Worm (Caenorhabditis elegans): ENCODE measurements around the gene srd-68.

srd-68 gene

ce11 chrV:16865404-16865803, 37.2 kb downstream of the srd-68 start, which contains the start of gene clec-28:
clec-28 (plus strand) TSS chrV:16865704.
- TF ChIP-seq daf-12 (tag; optimal IDR thresholded peaks at IDR 0.05) (no peak), ceh-82 (tag; optimal IDR thresholded peaks at IDR 0.05) (no peak), ceh-16 (tag; optimal IDR thresholded peaks at IDR 0.05) (no peak), lin-39 (tag; optimal IDR thresholded peaks at IDR 0.05) (no peak), fkh-10 (GFP tag; optimal IDR thresholded peaks at IDR 0.05) (no peak), lin-15B (tag; optimal IDR thresholded peaks at IDR 0.05) (no peak), egl-5 (tag; optimal IDR thresholded peaks at IDR 0.05) (no peak), nhr-67 (tag; optimal IDR thresholded peaks at IDR 0.05) (no peak), unc-62 (GFP tag; optimal IDR thresholded peaks at IDR 0.05) (no peak), ama-1 (optimal IDR thresholded peaks at IDR 0.05) (no peak), fkh-2 (tag; optimal IDR thresholded peaks at IDR 0.05) (no peak), unc-39 (tag; optimal IDR thresholded peaks at IDR 0.05) (no peak), R02D3.7 (tag; optimal IDR thresholded peaks at IDR 0.05) (no peak), snpc-4 (tag; optimal IDR thresholded peaks at IDR 0.05) (no peak), fos-1 (tag; optimal IDR thresholded peaks at IDR 0.05) (no peak), hmg-11 (tag; optimal IDR thresholded peaks at IDR 0.05) (no peak)

DNA sequence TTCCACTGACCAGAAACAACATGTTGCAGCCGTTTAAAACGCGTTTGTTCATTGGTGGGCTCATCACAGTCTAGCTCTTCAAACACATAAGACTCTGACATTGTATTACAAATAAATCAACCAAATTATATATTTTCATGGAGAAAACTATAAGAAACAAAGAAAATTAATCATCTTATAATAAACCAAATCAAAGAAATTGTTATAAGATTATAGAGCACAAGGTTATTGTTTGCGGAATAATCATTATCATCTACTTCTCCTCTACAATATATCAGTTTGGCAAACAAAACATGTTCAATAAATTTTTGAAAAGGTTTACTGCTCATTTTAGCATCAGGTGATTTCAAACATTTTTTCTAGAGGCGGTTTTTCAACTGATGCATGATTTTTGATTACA, 40.9 kb downstream of the srd-68 start, which contains the start of the genes clec-32 and clec-24:
Gene clec-32 (minus strand): TSS at position 101 of the 400 bp plus-strand sequence.
Gene clec-24 (plus strand): TSS at position 294 of the 400 bp plus-strand sequence.
- TF ChIP-seq ceh-9 (tag; optimal IDR thresholded peaks at IDR 0.05) (no peak), ztf-11 (tag; optimal IDR thresholded peaks at IDR 0.05) (no peak), nhr-23 (tag; optimal IDR thresholded peaks at IDR 0.05) (no peak), nhr-12 (tag; optimal IDR thresholded peaks at IDR 0.05) (no peak), ZK546.5 (tag; optimal IDR thresholded peaks at IDR 0.05) (no peak), pha-4 (tag; optimal IDR thresholded peaks at IDR 0.05) (no peak), mdl-1 (tag; optimal IDR thresholded peaks at IDR 0.05) (no peak), fkh-10 (GFP tag; optimal IDR thresholded peaks at IDR 0.05) (no peak), egl-5 (tag; optimal IDR thresholded peaks at IDR 0.05) (no peak), fos-1 (tag; optimal IDR thresholded peaks at IDR 0.05) (no peak)

DNA sequence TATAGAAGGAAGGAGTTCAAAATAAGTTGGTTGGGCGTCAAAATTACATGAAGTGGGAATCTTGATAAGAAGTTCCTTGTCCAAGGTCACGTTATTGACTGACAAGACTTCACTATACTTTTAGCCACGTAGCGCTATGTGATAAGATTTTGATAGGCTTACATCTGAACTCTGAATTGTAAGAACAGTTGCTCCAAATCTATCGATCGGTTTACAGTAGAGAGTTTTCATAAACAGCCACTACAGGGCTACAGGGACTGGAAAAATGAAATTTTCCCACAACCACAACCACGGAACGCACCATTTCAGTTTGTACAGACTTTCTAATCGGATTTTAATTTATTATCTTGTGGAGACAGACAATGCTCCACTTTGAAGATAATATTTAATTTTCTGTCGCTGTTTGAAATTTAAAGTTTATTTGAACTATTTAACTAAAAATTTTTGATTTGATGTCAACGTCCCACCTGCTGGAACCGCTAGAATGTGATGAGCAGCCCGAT, 44.6 kb downstream of the srd-68 start, which contains the start of the genes clec-31 and clec-22:
Gene clec-31 (minus strand): TSS at position 101 of the 503 bp plus-strand sequence.
Gene clec-22 (plus strand): TSS at position 453 of the 503 bp plus-strand sequence.
- TF ChIP-seq egl-27 (tag; optimal IDR thresholded peaks at IDR 0.05): no peak
- no peak for TF ChIP-seq elt-2 (tag; optimal IDR thresholded peaks at IDR 0.05)
- TF ChIP-seq skn-1 (tag; optimal IDR thresholded peaks at IDR 0.05): no peak
- TF ChIP-seq fkh-2 (tag; optimal IDR thresholded peaks at IDR 0.05): no peak
- TF ChIP-seq lin-15B (tag; optimal IDR thresholded peaks at IDR 0.05): no peak
- no peak for TF ChIP-seq nhr-23 (tag; optimal IDR thresholded peaks at IDR 0.05)
- TF ChIP-seq ceh-9 (tag; optimal IDR thresholded peaks at IDR 0.05): no peak
- no peak for TF ChIP-seq nhr-237 (tag; optimal IDR thresholded peaks at IDR 0.05)
- no peak for TF ChIP-seq lsy-12 (tag; optimal IDR thresholded peaks at IDR 0.05)
- TF ChIP-seq nhr-12 (tag; optimal IDR thresholded peaks at IDR 0.05): no peak
- no peak for TF ChIP-seq zag-1 (tag; optimal IDR thresholded peaks at IDR 0.05)
- TF ChIP-seq pqm-1 (tag; optimal IDR thresholded peaks at IDR 0.05): no peak
- TF ChIP-seq fos-1 (tag; optimal IDR thresholded peaks at IDR 0.05): no peak
- TF ChIP-seq elt-1 (tag; optimal IDR thresholded peaks at IDR 0.05): no peak
- no peak for TF ChIP-seq pha-4 (tag; optimal IDR thresholded peaks at IDR 0.05)
- no peak for TF ChIP-seq nhr-76 (tag; optimal IDR thresholded peaks at IDR 0.05)

DNA sequence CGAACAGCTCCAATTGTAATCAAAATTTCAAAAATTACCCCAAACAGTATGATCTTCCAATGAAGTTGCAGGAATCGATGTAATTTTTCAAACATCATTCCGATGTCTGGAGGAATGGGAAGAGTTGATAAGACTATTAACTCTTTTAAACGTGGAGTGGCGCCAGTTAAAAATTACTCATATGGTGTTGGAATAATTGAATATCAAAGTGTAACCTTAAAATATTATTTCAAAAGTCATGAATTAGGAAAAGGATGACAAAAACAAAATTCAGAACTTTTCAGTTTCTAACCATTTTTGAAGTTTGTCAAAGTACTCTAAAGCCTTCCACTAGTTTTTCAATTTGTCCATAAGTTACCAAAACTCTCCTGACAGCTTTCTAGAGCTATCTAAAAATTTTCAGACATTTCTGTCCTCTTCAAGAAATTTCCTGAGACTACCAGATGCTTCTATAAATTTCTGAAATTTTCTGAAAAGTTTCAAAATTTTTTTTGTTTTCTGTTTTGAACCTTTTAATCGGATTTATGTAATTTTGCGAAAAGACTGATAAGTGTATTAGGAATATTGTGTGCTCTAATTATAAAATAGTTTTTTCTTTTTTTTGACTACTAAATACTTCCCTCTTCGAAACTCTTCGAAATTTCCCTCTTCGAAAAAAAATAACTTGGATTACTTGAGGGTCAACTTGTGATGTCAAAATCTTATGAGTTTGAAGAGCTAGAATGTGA, 48.5 kb downstream of the srd-68 start, which contains the start of the genes clec-35 and clec-27:
Gene clec-35 (minus strand): TSS at position 101 of the 728 bp plus-strand sequence.
Gene clec-27 (plus strand): TSS at position 678 of the 728 bp plus-strand sequence.
- TF ChIP-seq mdl-1 (tag; optimal IDR thresholded peaks at IDR 0.05) (no peak), nhr-237 (tag; optimal IDR thresholded peaks at IDR 0.05) (no peak), mml-1 (tag; optimal IDR thresholded peaks at IDR 0.05) (no peak), nhr-11 (tag; optimal IDR thresholded peaks at IDR 0.05) (no peak)

DNA sequence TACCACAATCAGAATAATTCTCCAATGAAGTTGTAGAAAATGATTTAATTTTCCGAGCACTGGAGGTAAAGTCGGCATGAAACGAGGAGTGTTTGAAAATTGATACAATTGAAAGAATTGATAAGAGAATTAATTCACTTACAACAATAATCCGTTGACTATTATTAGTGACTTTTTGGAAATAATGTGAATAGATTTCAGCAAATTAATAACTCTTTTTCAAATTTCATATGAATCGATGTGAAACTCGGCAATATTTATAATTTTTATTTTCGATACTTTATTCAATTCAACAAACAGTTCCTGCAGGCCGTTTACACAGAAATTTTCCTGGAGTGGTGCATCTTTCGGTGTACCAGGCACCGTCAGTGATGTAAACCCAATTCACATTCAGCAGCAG, 50.6 kb downstream of the srd-68 start, which contains the start of gene clec-37:
Gene clec-37 (minus strand): TSS at position 101 of the 400 bp plus-strand sequence.
- no peak for TF ChIP-seq elt-3 (tag; optimal IDR thresholded peaks at IDR 0.05)
- no peak for TF ChIP-seq nhr-67 (tag; optimal IDR thresholded peaks at IDR 0.05)
- TF ChIP-seq ceh-16 (tag; optimal IDR thresholded peaks at IDR 0.05): no peak
- no peak for TF ChIP-seq nfya-1 (tag; optimal IDR thresholded peaks at IDR 0.05; ENCODE audit: insufficient read depth)
- no peak for TF ChIP-seq ztf-11 (tag; optimal IDR thresholded peaks at IDR 0.05)
- no peak for TF ChIP-seq fos-1 (tag; optimal IDR thresholded peaks at IDR 0.05)
- no peak for TF ChIP-seq mml-1 (tag; optimal IDR thresholded peaks at IDR 0.05)

Measured in whole organism, L3 larva.